Worm (Caenorhabditis elegans) whole organism, L3 larva: ENCODE data around the gene srsx-21.

Experiments
- R02D3.7 ChIP-seq: fragments of 150-350 bp; optimal IDR thresholded peaks from 2 replicates; lab custom pipeline; 2014; ENCODE audit warnings: missing biosample characterization, missing genetic modification characterization
- ama-1 ChIP-seq: fragments of 150-350 bp; optimal IDR thresholded peaks from 2 replicates; lab custom pipeline; 2018
- ceh-16 ChIP-seq: sonication (generic microtip); optimal IDR thresholded peaks from 2 replicates; lab custom pipeline; 2017; ENCODE audit warnings: missing biosample characterization, missing genetic modification characterization
- ceh-28 ChIP-seq: fragments of 150-350 bp; optimal IDR thresholded peaks from 2 replicates; lab custom pipeline; 2014; ENCODE audit warnings: missing biosample characterization, missing genetic modification reagents, missing genetic modification characterization
- ceh-9 ChIP-seq: sonication (generic microtip); optimal IDR thresholded peaks from 2 replicates; lab custom pipeline; 2018; ENCODE audit warnings: missing biosample characterization, missing genetic modification characterization
- daf-12 ChIP-seq: fragments of 150-350 bp; optimal IDR thresholded peaks from 2 replicates; lab custom pipeline; 2014; ENCODE audit warnings: missing biosample characterization, missing genetic modification reagents, missing genetic modification characterization
- egl-27 ChIP-seq: sonication (generic microtip); optimal IDR thresholded peaks from 4 replicates; lab custom pipeline; 2017; ENCODE audit warnings: missing biosample characterization, missing genetic modification reagents, missing genetic modification characterization
- egl-5 ChIP-seq: fragments of 150-350 bp; optimal IDR thresholded peaks from 2 replicates; lab custom pipeline; 2017; ENCODE audit warnings: missing biosample characterization, missing genetic modification reagents, missing genetic modification characterization, inconsistent platforms
- elt-1 ChIP-seq: fragments of 150-350 bp; optimal IDR thresholded peaks from 2 replicates; lab custom pipeline; 2014; ENCODE audit warnings: missing biosample characterization, missing genetic modification characterization
- elt-2 ChIP-seq: sonication (generic microtip); optimal IDR thresholded peaks from 2 replicates; lab custom pipeline; 2016; ENCODE audit warnings: missing genetic modification reagents, mild to moderate bottlenecking, missing genetic modification characterization, missing compliant biosample characterization
- fkh-10 ChIP-seq: sonication (generic microtip); optimal IDR thresholded peaks from 2 replicates; lab custom pipeline; 2017; ENCODE audit warnings: missing biosample characterization, missing genetic modification reagents, missing genetic modification characterization
- fkh-2 ChIP-seq: fragments of 150-350 bp; optimal IDR thresholded peaks from 2 replicates; lab custom pipeline; 2014; ENCODE audit warnings: missing biosample characterization, missing genetic modification reagents, missing genetic modification characterization
- jun-1 ChIP-seq: fragments of 150-350 bp; optimal IDR thresholded peaks from 2 replicates; lab custom pipeline; 2014; ENCODE audit warnings: missing biosample characterization, missing genetic modification reagents, missing genetic modification characterization
- lin-39 ChIP-seq: fragments of 150-350 bp; optimal IDR thresholded peaks from 2 replicates; lab custom pipeline; 2018; ENCODE audit warnings: missing biosample characterization, missing genetic modification reagents, missing genetic modification characterization
- lsy-12 ChIP-seq: sonication (generic microtip); optimal IDR thresholded peaks from 2 replicates; lab custom pipeline; 2016; ENCODE audit warnings: mild to moderate bottlenecking, missing genetic modification characterization, missing compliant biosample characterization
- mdl-1 ChIP-seq: fragments of 150-350 bp; optimal IDR thresholded peaks from 2 replicates; lab custom pipeline; 2014; ENCODE audit warnings: missing biosample characterization, missing genetic modification characterization
- mml-1 ChIP-seq: fragments of 150-350 bp; sonication (generic microtip); optimal IDR thresholded peaks from 3 replicates; lab custom pipeline; 2014; ENCODE audit warnings: missing biosample characterization, missing genetic modification characterization
- nfya-1 ChIP-seq: sonication (generic microtip); optimal IDR thresholded peaks from 2 replicates; lab custom pipeline; 2017; ENCODE audit warnings: missing genetic modification characterization, mild to moderate bottlenecking, missing compliant biosample characterization, antibody characterized with exemption, moderate library complexity; ENCODE audit not compliant: insufficient read depth
- nhr-11 ChIP-seq: fragments of 150-350 bp; optimal IDR thresholded peaks from 2 replicates; lab custom pipeline; 2014; ENCODE audit warnings: missing biosample characterization, missing genetic modification characterization
- nhr-12 ChIP-seq: fragments of 150-350 bp; optimal IDR thresholded peaks from 2 replicates; lab custom pipeline; 2014; ENCODE audit warnings: missing biosample characterization, missing genetic modification characterization
- nhr-25 ChIP-seq: sonication (generic microtip); optimal IDR thresholded peaks from 2 replicates; lab custom pipeline; 2017; ENCODE audit warnings: missing biosample characterization, missing genetic modification characterization
- nhr-28 ChIP-seq: fragments of 150-350 bp; optimal IDR thresholded peaks from 2 replicates; lab custom pipeline; 2014; ENCODE audit warnings: missing biosample characterization, missing genetic modification characterization
- nhr-67 ChIP-seq: fragments of 150-350 bp; optimal IDR thresholded peaks from 2 replicates; lab custom pipeline; 2014; ENCODE audit warnings: missing biosample characterization, missing genetic modification characterization
- nhr-76 ChIP-seq: fragments of 150-350 bp; sonication (generic microtip); optimal IDR thresholded peaks from 5 replicates; lab custom pipeline; 2014; ENCODE audit warnings: missing biosample characterization, missing genetic modification characterization
- nhr-77 ChIP-seq: fragments of 150-350 bp; optimal IDR thresholded peaks from 2 replicates; lab custom pipeline; 2014; ENCODE audit warnings: missing biosample characterization, missing genetic modification characterization
- pha-4 ChIP-seq: fragments of 150-350 bp; optimal IDR thresholded peaks from 2 replicates; lab custom pipeline; 2014; ENCODE audit warnings: missing biosample characterization, missing genetic modification reagents, missing genetic modification characterization
- pqm-1 ChIP-seq: fragments of 150-350 bp; optimal IDR thresholded peaks from 2 replicates; lab custom pipeline; 2017; ENCODE audit warnings: missing biosample characterization, missing genetic modification characterization, inconsistent platforms
- skn-1 ChIP-seq: fragments of 150-350 bp; optimal IDR thresholded peaks from 2 replicates; lab custom pipeline; 2014; ENCODE audit warnings: missing biosample characterization, missing genetic modification characterization
- snpc-4 ChIP-seq: fragments of 150-350 bp; optimal IDR thresholded peaks from 2 replicates; lab custom pipeline; 2014; ENCODE audit warnings: missing biosample characterization, missing genetic modification characterization
- tbx-2 ChIP-seq: sonication (generic microtip); optimal IDR thresholded peaks from 2 replicates; lab custom pipeline; 2016; ENCODE audit warnings: mild to moderate bottlenecking, missing genetic modification characterization, missing compliant biosample characterization
- unc-39 ChIP-seq: sonication (generic microtip); optimal IDR thresholded peaks from 4 replicates; lab custom pipeline; 2017; ENCODE audit warnings: missing biosample characterization, missing genetic modification characterization
- zag-1 ChIP-seq: fragments of 150-350 bp; optimal IDR thresholded peaks from 2 replicates; lab custom pipeline; 2014; ENCODE audit warnings: missing biosample characterization, missing genetic modification characterization
- ztf-11 ChIP-seq: fragments of 150-350 bp; optimal IDR thresholded peaks from 2 replicates; lab custom pipeline; 2014; ENCODE audit warnings: missing biosample characterization, missing genetic modification characterization
- ztf-4 ChIP-seq: fragments of 150-350 bp; optimal IDR thresholded peaks from 2 replicates; lab custom pipeline; 2014; ENCODE audit warnings: missing biosample characterization, missing genetic modification characterization

srsx-21 gene

DNA sequence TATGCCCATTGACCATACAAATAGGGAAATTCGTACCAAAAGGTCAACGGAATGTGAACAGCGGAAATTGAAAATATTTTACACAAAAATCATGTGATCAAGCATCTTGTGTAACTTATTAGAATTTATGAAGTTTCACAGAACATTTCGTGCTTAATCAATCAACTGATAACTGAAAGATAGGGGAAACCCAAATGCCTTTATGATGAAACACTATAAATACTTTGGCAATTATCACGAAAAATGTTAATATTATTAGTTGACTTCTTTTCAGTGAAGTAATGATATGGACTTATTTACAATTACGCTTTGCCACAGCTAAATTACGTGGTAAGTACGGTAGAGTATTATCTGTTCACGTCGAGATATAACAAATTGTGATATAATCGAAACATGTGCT is 19.2 kb downstream of the srsx-21 start:
- TF ChIP-seq ceh-9 (tag; lab: Kevin White, UChicago) (no peak), elt-2 (peak; percentile 60)
- TF ChIP-seq, all 47 proteins: peak for 1

DNA sequence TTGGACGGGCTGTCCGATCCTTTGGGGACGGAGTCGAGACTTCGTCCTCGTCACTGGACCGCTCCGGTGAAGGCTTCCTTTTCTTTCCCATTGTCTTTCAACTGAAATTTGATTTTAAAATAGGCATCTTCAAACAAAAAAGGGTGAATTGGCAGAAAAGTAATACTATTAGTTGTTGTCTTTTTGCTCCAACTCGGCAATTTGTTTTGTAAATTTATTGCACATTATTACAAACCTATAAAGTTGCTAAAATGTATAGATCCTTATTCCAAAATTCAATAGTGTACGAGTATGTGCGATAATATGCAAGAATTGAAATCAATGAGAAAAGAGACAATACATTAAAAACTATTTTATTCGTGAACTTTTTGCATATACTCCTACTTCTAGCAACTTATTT is 22.1 kb downstream of the srsx-21 start, which contains the start of gene lsy-12:
Gene lsy-12 (minus strand): TSS at position 101 of the 400 bp plus-strand sequence.
- TF ChIP-seq nhr-76 (tag; lab: Kevin White, UChicago) (no peak), egl-5 (tag; lab: Kevin White, UChicago) (no peak), tbx-2 (tag; lab: Kevin White, UChicago) (no peak), nhr-28 (tag; lab: Kevin White, UChicago) (no peak), ceh-16 (no peak), ceh-28 (tag; lab: Kevin White, UChicago) (no peak), jun-1 (tag; lab: Kevin White, UChicago) (no peak), nhr-67 (tag; lab: Kevin White, UChicago) (no peak), R02D3.7 (no peak), ceh-9 (tag; lab: Kevin White, UChicago) (no peak), nhr-11 (tag; lab: Kevin White, UChicago) (no peak), ztf-4 (tag; lab: Kevin White, UChicago) (no peak), elt-1 (tag; lab: Kevin White, UChicago) (no peak), fkh-10 (GFP tag; lab: Kevin White, UChicago) (no peak)

DNA sequence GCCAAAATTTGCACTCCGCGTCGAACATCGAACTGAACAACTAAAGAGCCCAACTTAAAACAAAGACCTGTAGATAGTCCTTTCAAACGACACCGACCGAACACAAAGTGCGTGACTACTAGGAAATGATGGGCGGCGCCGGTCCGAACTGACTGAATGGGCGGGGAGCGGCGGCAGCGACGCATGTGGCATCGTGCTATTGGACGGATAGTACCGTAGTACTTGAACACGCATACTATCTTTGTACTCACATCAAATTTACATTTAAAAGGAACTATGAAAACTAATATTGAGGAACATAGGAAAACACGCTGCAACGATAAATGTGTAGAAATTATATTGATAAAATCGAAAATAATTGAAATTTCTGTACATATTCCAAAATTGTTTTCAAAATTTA is 22.6 kb downstream of the srsx-21 start:
- TF ChIP-seq nfya-1 (tag; lab: Kevin White, UChicago): peak; percentile 99
- no peak for TF ChIP-seq mml-1 (tag; lab: Kevin White, UChicago)
- TF ChIP-seq fkh-10 (GFP tag; lab: Kevin White, UChicago): no peak
- peak; percentile 80 for TF ChIP-seq lsy-12
- no peak for TF ChIP-seq nhr-77 (tag; lab: Kevin White, UChicago)
- TF ChIP-seq ama-1 (lab: Kevin White, UChicago): no peak
- TF ChIP-seq daf-12: no peak

DNA sequence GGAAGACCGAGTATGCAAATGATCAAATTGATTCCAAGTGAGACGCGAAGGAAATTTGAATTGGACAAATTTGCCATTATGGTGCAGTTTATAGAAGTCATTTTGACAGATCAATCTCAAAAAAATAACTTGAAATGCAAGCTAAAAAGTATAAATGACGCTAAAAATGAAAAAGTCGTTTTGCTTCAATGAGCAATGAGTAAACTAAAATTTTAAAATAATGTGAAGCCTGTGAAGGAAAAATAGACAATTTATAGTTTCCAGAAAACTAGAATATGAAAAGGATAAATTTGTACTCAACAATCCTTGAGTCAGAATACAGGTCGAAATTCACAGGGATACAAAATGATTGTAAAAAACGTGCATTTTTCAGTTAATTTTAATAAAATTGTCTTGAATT is 30.5 kb downstream of the srsx-21 start, which contains the start of gene srab-17:
Gene srab-17 (minus strand): TSS at position 101 of the 400 bp plus-strand sequence.
- no peak for TF ChIP-seq zag-1 (tag; lab: Kevin White, UChicago)
- no peak for TF ChIP-seq snpc-4 (tag; lab: Kevin White, UChicago)
- TF ChIP-seq pqm-1 (tag; lab: Kevin White, UChicago): no peak
- no peak for TF ChIP-seq nhr-25 (tag; lab: Kevin White, UChicago)
- TF ChIP-seq egl-27 (tag; lab: Kevin White, UChicago): no peak
- TF ChIP-seq mdl-1 (tag; lab: Kevin White, UChicago): no peak
- no peak for TF ChIP-seq daf-12
- no peak for TF ChIP-seq nhr-12 (tag; lab: Kevin White, UChicago)
- no peak for TF ChIP-seq jun-1 (tag; lab: Kevin White, UChicago)
- TF ChIP-seq ztf-11 (tag; lab: Kevin White, UChicago): no peak
- no peak for TF ChIP-seq pha-4 (tag; lab: Kevin White, UChicago)
- TF ChIP-seq, all 47 proteins: peak for 0

DNA sequence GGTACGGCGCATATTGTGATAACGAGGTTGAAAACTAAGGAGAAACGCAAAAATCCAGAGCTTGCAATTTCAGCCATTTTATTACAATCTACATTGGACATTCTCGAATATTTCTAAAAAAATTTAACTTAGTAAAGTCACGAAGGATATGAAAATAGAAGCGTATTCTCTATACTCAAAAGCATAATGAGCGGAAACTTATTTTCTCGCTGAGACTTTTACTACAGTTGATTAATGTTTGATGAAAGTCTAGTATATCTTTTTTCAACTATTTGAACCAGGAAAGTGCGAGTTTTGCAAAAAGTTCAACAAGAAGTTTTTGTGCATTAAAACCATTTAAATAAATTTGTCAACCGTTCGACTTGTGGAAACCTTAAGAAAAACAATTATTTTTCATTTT is 33.6 kb downstream of the srsx-21 start, which contains the start of gene srab-18:
Gene srab-18 (minus strand): TSS at position 101 of the 400 bp plus-strand sequence.
- no peak for TF ChIP-seq egl-5 (tag; lab: Kevin White, UChicago)
- no peak for TF ChIP-seq tbx-2 (tag; lab: Kevin White, UChicago)
- TF ChIP-seq ceh-9 (tag; lab: Kevin White, UChicago): no peak
- TF ChIP-seq lin-39 (tag; lab: Kevin White, UChicago): no peak

DNA sequence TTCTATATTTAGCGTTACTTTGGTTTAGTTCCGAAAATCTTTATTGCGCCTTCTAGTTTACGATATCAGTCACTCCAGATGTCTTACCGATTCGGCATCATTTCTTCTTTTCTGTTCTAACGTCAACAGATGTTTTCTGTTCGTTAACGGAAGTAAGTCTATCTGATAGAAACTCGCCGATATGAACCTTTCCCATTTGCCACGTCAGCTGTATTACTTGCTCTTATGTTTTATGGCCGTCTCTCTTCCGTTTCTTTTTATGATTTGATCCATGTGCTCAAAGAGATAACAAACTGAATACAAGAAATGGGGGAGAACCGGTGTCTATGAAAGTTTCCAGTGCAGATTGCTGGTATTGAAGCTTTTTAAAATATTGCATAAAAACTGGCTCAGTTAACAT is 41.6 kb downstream of the srsx-21 start, which contains the start of gene srab-26:
Gene srab-26 (minus strand): TSS at position 101 of the 400 bp plus-strand sequence.
- TF ChIP-seq pha-4 (tag; lab: Kevin White, UChicago) (no peak), unc-39 (tag; lab: Kevin White, UChicago) (no peak), skn-1 (no peak), egl-27 (tag; lab: Kevin White, UChicago) (no peak), fkh-2 (tag; lab: Kevin White, UChicago) (no peak)
